Worm (Caenorhabditis elegans) whole organism, L3 larva: Measurements from ENCODE around the gene dnc-1.

Experiments used
- ama-1 ChIP-seq: fragments of 150-350 bp; optimal IDR thresholded peaks from 2 replicates; lab custom pipeline; 2018
- ceh-82 ChIP-seq: fragments of 150-350 bp; optimal IDR thresholded peaks from 2 replicates; lab custom pipeline; 2014; ENCODE audit warnings: missing biosample characterization, missing genetic modification characterization
- elt-1 ChIP-seq: fragments of 150-350 bp; optimal IDR thresholded peaks from 2 replicates; lab custom pipeline; 2014; ENCODE audit warnings: missing biosample characterization, missing genetic modification characterization
- elt-2 ChIP-seq: sonication (generic microtip); optimal IDR thresholded peaks from 2 replicates; lab custom pipeline; 2016; ENCODE audit warnings: missing genetic modification reagents, mild to moderate bottlenecking, missing genetic modification characterization, missing compliant biosample characterization
- elt-3 ChIP-seq, 3 experiments: fragments of 150-350 bp in 1 of 3; sonication (generic microtip) in 2 of 3; optimal IDR thresholded peaks; 2 replicates in 2 of 3; 4 replicates in 1 of 3; lab custom pipeline; 2014 to 2017; ENCODE audit warnings: missing biosample characterization in 3 of 3, missing genetic modification characterization in 3 of 3
- fos-1 ChIP-seq: fragments of 150-350 bp; optimal IDR thresholded peaks from 2 replicates; lab custom pipeline; 2014; ENCODE audit warnings: missing biosample characterization, missing genetic modification characterization
- mdl-1 ChIP-seq: fragments of 150-350 bp; optimal IDR thresholded peaks from 2 replicates; lab custom pipeline; 2014; ENCODE audit warnings: missing biosample characterization, missing genetic modification characterization
- nhr-11 ChIP-seq: fragments of 150-350 bp; optimal IDR thresholded peaks from 2 replicates; lab custom pipeline; 2014; ENCODE audit warnings: missing biosample characterization, missing genetic modification characterization
- nhr-12 ChIP-seq: fragments of 150-350 bp; optimal IDR thresholded peaks from 2 replicates; lab custom pipeline; 2014; ENCODE audit warnings: missing biosample characterization, missing genetic modification characterization
- pqm-1 ChIP-seq: fragments of 150-350 bp; optimal IDR thresholded peaks from 2 replicates; lab custom pipeline; 2017; ENCODE audit warnings: missing biosample characterization, missing genetic modification characterization, inconsistent platforms
- snpc-4 ChIP-seq: fragments of 150-350 bp; optimal IDR thresholded peaks from 2 replicates; lab custom pipeline; 2014; ENCODE audit warnings: missing biosample characterization, missing genetic modification characterization
- ztf-11 ChIP-seq: fragments of 150-350 bp; optimal IDR thresholded peaks from 2 replicates; lab custom pipeline; 2014; ENCODE audit warnings: missing biosample characterization, missing genetic modification characterization

DNA sequence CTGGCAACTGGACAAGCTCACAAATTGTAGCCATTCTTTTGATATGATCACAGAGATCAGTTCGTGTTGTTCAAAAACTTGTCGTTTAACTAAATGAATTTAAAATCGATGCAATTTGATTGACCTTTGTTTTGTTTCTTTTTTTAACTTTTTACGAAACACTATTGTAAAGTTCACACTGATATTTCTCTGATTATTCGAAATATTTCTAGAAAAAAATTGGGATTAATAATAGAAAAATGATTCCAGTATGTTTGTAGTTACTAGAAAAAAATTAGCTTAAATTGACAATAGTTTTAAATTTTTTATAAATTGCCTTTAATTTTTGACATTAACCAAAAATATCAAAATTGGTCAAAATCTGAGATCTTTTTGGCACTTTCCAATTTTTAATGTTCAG is 23.8 kb downstream of the dnc-1 start, which contains the start of gene ZK596.2:
- no peak for TF ChIP-seq ceh-82 (tag; lab: Kevin White, UChicago)
- TF ChIP-seq elt-2 = no peak
- TF ChIP-seq pqm-1 = no peak
- no peak for TF ChIP-seq snpc-4 (tag; lab: Kevin White, UChicago)
- TF ChIP-seq mdl-1 (tag; lab: Kevin White, UChicago) = no peak
- TF ChIP-seq ztf-11 (tag; lab: Kevin White, UChicago) = no peak
- TF ChIP-seq ama-1 (lab: Kevin White, UChicago) = no peak
- TF ChIP-seq nhr-11 (tag; lab: Kevin White, UChicago) = no peak
- no peak for TF ChIP-seq fos-1 (tag; lab: Kevin White, UChicago)
- no peak for TF ChIP-seq nhr-12 (tag; lab: Kevin White, UChicago)
- TF ChIP-seq elt-3 (tag; optimal IDR thresholded peaks at IDR 0.05; lab: Kevin White, UChicago) = no peak
- TF ChIP-seq elt-1 (tag; lab: Kevin White, UChicago) = no peak
